Fruit fly (Drosophila melanogaster) whole organism, wandering third instar larva: ENCODE measurements around the gene CG43329.

Experiments
- Abd-B ChIP-seq: fragments of >200 bp; optimal IDR thresholded peaks from 2 replicates; lab custom pipeline; 2017; ENCODE audit warnings: missing biosample characterization, missing genetic modification characterization
- CG32264 ChIP-seq: fragments of 200-800 bp; sonication (Bioruptor generic); optimal IDR thresholded peaks from 2 replicates; lab custom pipeline; 2016; ENCODE audit warnings: missing biosample characterization, missing genetic modification characterization
- CG9705 ChIP-seq: fragments of 200-800 bp; sonication (Bioruptor generic); optimal IDR thresholded peaks from 2 replicates; lab custom pipeline; 2018; ENCODE audit warnings: missing biosample characterization, mild to moderate bottlenecking, missing genetic modification characterization
- CrebA ChIP-seq: fragments of 200-800 bp; sonication (Bioruptor generic); optimal IDR thresholded peaks from 2 replicates; lab custom pipeline; 2016; ENCODE audit warnings: missing biosample characterization, mild to moderate bottlenecking, missing genetic modification characterization, borderline replicate concordance
- Dfd ChIP-seq: fragments of >200 bp; optimal IDR thresholded peaks from 2 replicates; lab custom pipeline; 2017; ENCODE audit warnings: missing biosample characterization, missing genetic modification characterization
- Dif ChIP-seq: fragments of 200-275, 200-300 bp; sonication (Bioruptor generic); optimal IDR thresholded peaks from 2 replicates; lab custom pipeline; 2018; ENCODE audit warnings: missing biosample characterization, missing genetic modification characterization; ENCODE audit not compliant: partially characterized antibody
- GATAd ChIP-seq: sonication (Bioruptor generic); optimal IDR thresholded peaks from 2 replicates; lab custom pipeline; 2016; ENCODE audit warnings: missing biosample characterization, missing genetic modification characterization
- HLH106 ChIP-seq: fragments of 200-800 bp; optimal IDR thresholded peaks from 3 replicates; lab custom pipeline; 2019; ENCODE audit warnings: missing biosample characterization, mild to moderate bottlenecking, missing genetic modification characterization, moderate library complexity
- Hnf4 ChIP-seq: fragments of 200-800 bp; sonication (Bioruptor generic); optimal IDR thresholded peaks from 2 replicates; lab custom pipeline; 2016; ENCODE audit warnings: missing biosample characterization, mild to moderate bottlenecking, missing genetic modification characterization
- Hr78 ChIP-seq: fragments of >200 bp; optimal IDR thresholded peaks from 2 replicates; lab custom pipeline; 2017; ENCODE audit warnings: missing biosample characterization, missing genetic modification characterization
- Hr83 ChIP-seq: fragments of 200-300 bp; sonication (Bioruptor generic); optimal IDR thresholded peaks from 2 replicates; lab custom pipeline; 2016; ENCODE audit warnings: missing biosample characterization, mild to moderate bottlenecking, missing genetic modification characterization, moderate library complexity; ENCODE audit not compliant: poor library complexity, severe bottlenecking
- Jra ChIP-seq: sonication (Bioruptor generic); optimal IDR thresholded peaks from 2 replicates; lab custom pipeline; 2016; ENCODE audit warnings: missing biosample characterization, missing genetic modification characterization
- Mio ChIP-seq: sonication (Bioruptor generic); optimal IDR thresholded peaks from 2 replicates; lab custom pipeline; 2016; ENCODE audit warnings: missing biosample characterization, missing genetic modification characterization
- Myc ChIP-seq: fragments of >200 bp; optimal IDR thresholded peaks from 2 replicates; lab custom pipeline; 2017
- N ChIP-seq: fragments of >200 bp; optimal IDR thresholded peaks from 2 replicates; lab custom pipeline; 2018; ENCODE audit warnings: missing biosample characterization, missing external identifiers, missing genetic modification characterization
- OdsH ChIP-seq: fragments of 200-800 bp; sonication (Bioruptor generic); optimal IDR thresholded peaks from 2 replicates; lab custom pipeline; 2016; ENCODE audit warnings: missing biosample characterization, mild to moderate bottlenecking, missing genetic modification characterization
- Rel ChIP-seq, 2 experiments: fragments of 200-800 bp; sonication (Bioruptor generic) in 1 of 2; optimal IDR thresholded peaks; 2 replicates in 1 of 2; 3 replicates in 1 of 2; lab custom pipeline; 2016 to 2019; ENCODE audit warnings: mild to moderate bottlenecking in 2 of 2, missing biosample characterization in 2 of 2, missing genetic modification characterization in 2 of 2, moderate library complexity in 1 of 2
- Sp1 ChIP-seq: fragments of 200-800 bp; sonication (Bioruptor generic); optimal IDR thresholded peaks from 3 replicates; lab custom pipeline; 2019; ENCODE audit warnings: missing biosample characterization, mild to moderate bottlenecking, missing genetic modification characterization, moderate library complexity
- Vsx2 ChIP-seq: fragments of 200-300, 225-300 bp; sonication (Bioruptor generic); optimal IDR thresholded peaks from 2 replicates; lab custom pipeline; 2018; ENCODE audit warnings: missing biosample characterization, missing genetic modification characterization; ENCODE audit not compliant: partially characterized antibody
- br ChIP-seq: fragments of 200-800 bp; sonication (Bioruptor generic); optimal IDR thresholded peaks from 2 replicates; lab custom pipeline; 2016; ENCODE audit warnings: missing biosample characterization, missing genetic modification characterization
- brk ChIP-seq: fragments of 200-800 bp; sonication (Bioruptor generic); optimal IDR thresholded peaks from 2 replicates; lab custom pipeline; 2016; ENCODE audit warnings: missing biosample characterization, mild to moderate bottlenecking, missing genetic modification characterization
- dl ChIP-seq, 2 experiments: fragments of 175-275, 200-275 bp in 1 of 2; fragments of 200-275 bp in 1 of 2; sonication (Bioruptor generic); optimal IDR thresholded peaks; lab custom pipeline; 2018; ENCODE audit warnings: mild to moderate bottlenecking in 2 of 2, missing biosample characterization in 2 of 2, missing genetic modification characterization in 2 of 2, moderate library complexity in 2 of 2; ENCODE audit not compliant: partially characterized antibody in 2 of 2, insufficient read depth in 1 of 2
- dmrt93B ChIP-seq: fragments of 200-800 bp; sonication (Bioruptor generic); optimal IDR thresholded peaks from 2 replicates; lab custom pipeline; 2018; ENCODE audit warnings: missing biosample characterization, mild to moderate bottlenecking, missing genetic modification characterization
- dsf ChIP-seq: sonication (Bioruptor generic); optimal IDR thresholded peaks from 2 replicates; lab custom pipeline; 2016; ENCODE audit warnings: missing biosample characterization, missing genetic modification characterization, borderline replicate concordance
- ey ChIP-seq: fragments of 200-800 bp; sonication (Bioruptor generic); optimal IDR thresholded peaks from 2 replicates; lab custom pipeline; 2016; ENCODE audit warnings: missing biosample characterization, missing genetic modification characterization
- foxo ChIP-seq, 2 experiments: fragments of 200-800 bp; sonication (Bioruptor generic); optimal IDR thresholded peaks; 2 replicates in 1 of 2; 3 replicates in 1 of 2; lab custom pipeline; 2016 to 2017; ENCODE audit warnings: missing biosample characterization in 2 of 2, missing genetic modification characterization in 2 of 2
- fru ChIP-seq: fragments of 200-800 bp; sonication (Bioruptor generic); optimal IDR thresholded peaks from 3 replicates; lab custom pipeline; 2016; ENCODE audit warnings: missing biosample characterization, mild to moderate bottlenecking, missing genetic modification characterization
- h ChIP-seq: fragments of 200-800 bp; sonication (Bioruptor generic); optimal IDR thresholded peaks from 3 replicates; lab custom pipeline; 2016; ENCODE audit warnings: missing biosample characterization, mild to moderate bottlenecking, missing genetic modification characterization
- jim ChIP-seq: fragments of 175-275, 200-325 bp; sonication (Bioruptor generic); optimal IDR thresholded peaks from 2 replicates; lab custom pipeline; 2016; ENCODE audit warnings: missing biosample characterization, mild to moderate bottlenecking, missing genetic modification characterization
- lola ChIP-seq: fragments of >200 bp; optimal IDR thresholded peaks from 2 replicates; lab custom pipeline; 2017; ENCODE audit warnings: missing biosample characterization, missing genetic modification characterization
- pan ChIP-seq: fragments of >200 bp; optimal IDR thresholded peaks from 2 replicates; lab custom pipeline; 2017
- psq ChIP-seq: fragments of 200-800 bp; sonication (Bioruptor generic); optimal IDR thresholded peaks from 3 replicates; lab custom pipeline; 2017; ENCODE audit warnings: missing biosample characterization, mild to moderate bottlenecking, missing genetic modification characterization, moderate library complexity
- rgr ChIP-seq: fragments of 200-800 bp; sonication (Bioruptor generic); optimal IDR thresholded peaks from 3 replicates; lab custom pipeline; 2016; ENCODE audit warnings: missing biosample characterization, mild to moderate bottlenecking, missing genetic modification characterization
- sage ChIP-seq: fragments of 200-800 bp; sonication (Bioruptor generic); optimal IDR thresholded peaks from 2 replicates; lab custom pipeline; 2016; ENCODE audit warnings: missing biosample characterization, mild to moderate bottlenecking, missing genetic modification characterization
- sv ChIP-seq: fragments of 200-800 bp; sonication (Bioruptor generic); optimal IDR thresholded peaks from 3 replicates; lab custom pipeline; 2016; ENCODE audit warnings: missing biosample characterization, missing genetic modification characterization
- tai ChIP-seq: sonication (Bioruptor generic); optimal IDR thresholded peaks from 2 replicates; lab custom pipeline; 2016; ENCODE audit warnings: missing biosample characterization, missing genetic modification characterization
- usp ChIP-seq: fragments of >200 bp; optimal IDR thresholded peaks from 2 replicates; lab custom pipeline; 2017; ENCODE audit warnings: missing biosample characterization, missing genetic modification characterization
- woc ChIP-seq: sonication (Bioruptor generic); optimal IDR thresholded peaks from 2 replicates; lab custom pipeline; 2016; ENCODE audit warnings: missing biosample characterization, mild to moderate bottlenecking, missing genetic modification characterization

The CG43329 gene

DNA sequence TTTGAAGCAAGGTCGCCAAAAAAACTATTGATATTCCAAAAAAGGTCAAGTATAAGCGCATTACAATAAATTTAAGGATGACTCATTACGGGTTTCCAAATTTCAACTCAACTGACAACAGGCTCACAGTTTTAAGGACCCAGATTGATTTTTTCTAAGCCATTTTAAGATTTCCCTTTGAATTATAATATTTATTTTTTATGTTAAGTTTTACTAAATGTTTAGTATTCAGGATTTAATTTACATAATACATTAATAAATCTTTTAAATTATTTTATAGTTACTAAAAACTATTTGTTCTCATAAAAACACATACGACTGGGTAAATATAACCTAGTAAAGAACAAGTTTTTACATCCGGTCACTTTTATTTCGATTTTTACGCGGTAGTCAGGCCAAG is at the start of gene CG43329:
Gene CG43329, minus strand, starts transcription at position 101 of the 400 bp plus-strand sequence.
- TF ChIP-seq rgr (GFP tag; lab: Kevin White, UChicago), result no peak
- no peak for TF ChIP-seq Dif
- TF ChIP-seq Mio (GFP tag; lab: Kevin White, UChicago), result no peak
- TF ChIP-seq brk (GFP tag; lab: Kevin White, UChicago), result no peak
- no peak for TF ChIP-seq jim (GFP tag; lab: Kevin White, UChicago)
- no peak for TF ChIP-seq foxo (GFP tag; optimal IDR thresholded peaks at IDR 0.05; lab: Kevin White, UChicago)
- TF ChIP-seq Hr83 (GFP tag; lab: Kevin White, UChicago), result no peak
- no peak for TF ChIP-seq psq (GFP tag; lab: Kevin White, UChicago)
- TF ChIP-seq Vsx2, result no peak
- no peak for TF ChIP-seq h

DNA sequence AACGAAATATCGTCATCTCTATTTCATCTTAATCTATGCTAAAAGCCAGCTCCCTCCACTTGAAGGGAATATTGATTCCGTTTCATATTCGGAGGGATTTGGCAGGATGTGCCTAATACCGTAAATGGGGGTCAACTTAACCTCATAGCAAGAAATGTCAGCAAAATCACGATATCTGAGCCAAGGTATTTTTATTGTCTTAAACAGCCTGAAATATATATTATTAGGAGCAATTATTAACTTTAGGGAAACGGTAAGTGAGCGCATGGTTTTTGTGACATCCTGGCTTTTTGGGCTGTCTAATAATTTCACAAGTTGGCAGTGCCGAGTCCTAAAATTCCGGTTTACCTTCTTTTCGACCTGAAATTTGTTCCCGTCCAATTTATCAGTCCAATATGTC is 44.9 kb upstream of the CG43329 start, which contains the start of gene Trxr2:
Gene Trxr2, plus strand, starts transcription at position 301 of the 400 bp plus-strand sequence.
- TF ChIP-seq GATAd (GFP tag; lab: Kevin White, UChicago) (no peak), tai (GFP tag; lab: Kevin White, UChicago) (no peak), h (no peak), Vsx2 (no peak), OdsH (GFP tag; lab: Kevin White, UChicago) (no peak), Dfd (no peak), CG9705 (no peak), sage (GFP tag; lab: Kevin White, UChicago) (no peak), Hr78 (GFP tag; lab: Kevin White, UChicago) (no peak), dsf (GFP tag; lab: Kevin White, UChicago) (no peak), Myc (lab: Kevin White, UChicago) (no peak), lola (no peak)

DNA sequence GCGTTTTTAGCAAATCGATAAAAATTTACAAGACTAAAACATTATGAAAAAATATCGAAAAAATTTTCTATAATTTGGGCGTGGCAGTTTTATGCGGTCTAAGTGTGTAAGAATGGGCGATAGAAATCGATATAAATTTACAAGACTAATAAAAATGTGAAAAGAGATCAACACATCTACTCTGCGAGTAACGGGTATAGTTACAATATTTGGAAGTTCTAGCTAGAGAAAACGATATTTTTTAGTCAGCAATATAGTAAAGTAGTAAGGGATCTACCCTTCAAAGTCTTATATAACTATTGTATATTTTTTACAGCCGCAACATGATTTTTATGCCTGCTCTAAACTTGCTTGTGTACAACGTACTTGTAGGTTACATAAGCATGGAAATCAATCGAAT is 43.1 kb upstream of the CG43329 start, which contains the start of gene CG11404:
Gene CG11404, plus strand, starts transcription at position 301 of the 400 bp plus-strand sequence.
- no peak for TF ChIP-seq HLH106 (tag; lab: Kevin White, UChicago)
- TF ChIP-seq Myc (lab: Kevin White, UChicago), result no peak
- TF ChIP-seq usp (GFP tag; lab: Kevin White, UChicago), result no peak
- TF ChIP-seq sv (GFP tag; lab: Kevin White, UChicago), result no peak
- no peak for TF ChIP-seq tai (GFP tag; lab: Kevin White, UChicago)
- no peak for TF ChIP-seq dmrt93B (GFP tag; lab: Kevin White, UChicago)
- TF ChIP-seq Rel (GFP tag; optimal IDR thresholded peaks at IDR 0.05; lab: Kevin White, UChicago), result no peak
- no peak for TF ChIP-seq Rel (tag; optimal IDR thresholded peaks at IDR 0.05; lab: Kevin White, UChicago)
- no peak for TF ChIP-seq Dif
- no peak for TF ChIP-seq pan
- no peak for TF ChIP-seq N (GFP tag; lab: Kevin White, UChicago)
- no peak for TF ChIP-seq dsf (GFP tag; lab: Kevin White, UChicago)
- no peak for TF ChIP-seq Dfd
- TF ChIP-seq h, result no peak
- TF ChIP-seq OdsH (GFP tag; lab: Kevin White, UChicago), result no peak
- TF ChIP-seq Abd-B, result no peak
- no peak for TF ChIP-seq CG9705
- TF ChIP-seq ey (GFP tag; lab: Kevin White, UChicago), result no peak
- TF ChIP-seq, all 38 proteins: peak for 0

DNA sequence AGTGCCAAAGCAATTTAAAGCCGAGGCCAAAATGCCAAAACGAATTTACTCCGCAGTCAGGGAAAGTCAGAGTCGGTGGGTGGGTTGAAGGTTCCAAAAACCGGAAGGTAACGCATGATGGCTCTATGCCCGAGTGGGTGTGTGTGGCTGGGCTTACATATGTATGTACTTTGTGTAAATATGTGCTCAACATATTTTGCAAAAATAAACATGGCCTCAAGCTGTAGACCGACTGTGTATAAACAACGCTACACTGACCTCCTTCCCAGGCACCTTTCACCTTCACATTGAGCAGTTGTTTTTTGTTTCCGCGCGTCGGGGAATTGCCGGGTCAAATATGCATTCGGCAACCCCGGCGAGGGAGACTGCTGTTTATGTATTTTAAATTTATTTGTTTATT is 15.0 kb upstream of the CG43329 start:
- TF ChIP-seq N (GFP tag; lab: Kevin White, UChicago) (no peak), Myc (lab: Kevin White, UChicago) (no peak), pan (no peak), CrebA (GFP tag; lab: Kevin White, UChicago) (no peak), dmrt93B (GFP tag; lab: Kevin White, UChicago) (no peak), Jra (GFP tag; lab: Kevin White, UChicago) (no peak), dsf (GFP tag; lab: Kevin White, UChicago) (no peak), Hnf4 (GFP tag; lab: Kevin White, UChicago) (no peak), Dfd (no peak), GATAd (GFP tag; lab: Kevin White, UChicago) (no peak), HLH106 (tag; lab: Kevin White, UChicago) (no peak), Mio (GFP tag; lab: Kevin White, UChicago) (no peak), usp (GFP tag; lab: Kevin White, UChicago) (no peak), brk (GFP tag; lab: Kevin White, UChicago) (no peak), dl (GFP tag; optimal IDR thresholded peaks at IDR 0.05; lab: Kevin White, UChicago; ENCODE audit: insufficient read depth in 1 of 2, partially characterized antibody in 2 of 2) (no peak), woc (GFP tag; lab: Kevin White, UChicago) (no peak), br (GFP tag; lab: Kevin White, UChicago) (no peak), psq (GFP tag; lab: Kevin White, UChicago) (no peak), tai (GFP tag; lab: Kevin White, UChicago) (no peak), h (peak; percentile 3), Rel (GFP tag; optimal IDR thresholded peaks at IDR 0.05; lab: Kevin White, UChicago) (no peak), Rel (tag; optimal IDR thresholded peaks at IDR 0.05; lab: Kevin White, UChicago) (no peak), Vsx2 (no peak), Abd-B (no peak), rgr (GFP tag; lab: Kevin White, UChicago) (peak; percentile 19), Hr83 (GFP tag; lab: Kevin White, UChicago) (peak; percentile 3), Dif (no peak), Hr78 (GFP tag; lab: Kevin White, UChicago) (no peak), jim (GFP tag; lab: Kevin White, UChicago) (no peak), sage (GFP tag; lab: Kevin White, UChicago) (no peak), Sp1 (GFP tag; lab: Kevin White, UChicago) (no peak), foxo (GFP tag; optimal IDR thresholded peaks at IDR 0.05; lab: Kevin White, UChicago) (no peak), sv (GFP tag; lab: Kevin White, UChicago) (no peak), CG9705 (no peak), ey (GFP tag; lab: Kevin White, UChicago) (no peak), CG32264 (GFP tag; lab: Kevin White, UChicago) (no peak), OdsH (GFP tag; lab: Kevin White, UChicago) (peak; percentile 17), fru (GFP tag; lab: Kevin White, UChicago) (peak; percentile 21)
